Fruit fly (Drosophila melanogaster) whole organism, embryonic: ENCODE data around the gene DZIP1.

Source experiments
- Awh ChIP-seq: fragments of 200-800 bp; sonication (Bioruptor generic); IDR thresholded peaks from 2 replicates; pipeline ENCODE4, ENCODE4 v1.3.6; 2022; ENCODE audit warnings: missing biosample characterization, missing genetic modification characterization
- Blimp-1 ChIP-seq: fragments of 200-800 bp; sonication (Bioruptor generic); optimal IDR thresholded peaks from 3 replicates; lab custom pipeline; 2018; ENCODE audit warnings: missing biosample characterization, missing genetic modification characterization, mild to moderate bottlenecking, moderate library complexity, missing genetic modification reagents
- CG10147 ChIP-seq: fragments of 200-800 bp; sonication (Bioruptor generic); optimal IDR thresholded peaks from 2 replicates; lab custom pipeline; 2019; ENCODE audit warnings: missing biosample characterization, mild to moderate bottlenecking, missing genetic modification characterization, moderate library complexity
- CG10462 ChIP-seq: fragments of 200-800 bp; sonication (Bioruptor generic); optimal IDR thresholded peaks from 2 replicates; lab custom pipeline; 2016; ENCODE audit warnings: missing biosample characterization, missing genetic modification characterization
- CG10543 ChIP-seq: fragments of 200-800 bp; sonication (Bioruptor generic); optimal IDR thresholded peaks from 3 replicates; lab custom pipeline; 2017; ENCODE audit warnings: missing biosample characterization, mild to moderate bottlenecking, missing genetic modification characterization, moderate library complexity
- CG11093 ChIP-seq: fragments of 200-800 bp; sonication (Bioruptor generic); IDR thresholded peaks from 3 replicates; pipeline ENCODE4 v1.3.6; 2022; ENCODE audit warnings: missing biosample characterization, missing genetic modification characterization
- CG11504 ChIP-seq: fragments of 200-800 bp; sonication (Bioruptor generic); optimal IDR thresholded peaks from 3 replicates; lab custom pipeline; 2019; ENCODE audit warnings: missing biosample characterization, mild to moderate bottlenecking, missing genetic modification characterization, moderate library complexity
- CG11723 ChIP-seq: fragments of 200-800 bp; sonication (Bioruptor generic); optimal IDR thresholded peaks from 2 replicates; lab custom pipeline; 2017; ENCODE audit warnings: missing biosample characterization, mild to moderate bottlenecking, missing genetic modification characterization
- CG12236 ChIP-seq: fragments of 200-800 bp; sonication (Bioruptor generic); optimal IDR thresholded peaks from 2 replicates; lab custom pipeline; 2016; ENCODE audit warnings: missing biosample characterization, missing genetic modification characterization
- CG13624 ChIP-seq: fragments of 200-800 bp; sonication (Bioruptor generic); optimal IDR thresholded peaks from 2 replicates; lab custom pipeline; 2016; ENCODE audit warnings: missing biosample characterization, missing genetic modification characterization
- CG14014 ChIP-seq: fragments of 200-800 bp; sonication (Bioruptor generic); IDR thresholded peaks from 2 replicates; pipeline ENCODE4 v1.3.6; 2022; ENCODE audit warnings: missing biosample characterization, missing genetic modification characterization
- CG2889 ChIP-seq: fragments of 200-800 bp; sonication (Bioruptor generic); IDR thresholded peaks from 3 replicates; pipeline ENCODE4 v1.3.6; 2022; ENCODE audit warnings: missing biosample characterization, missing genetic modification characterization
- CG30403 ChIP-seq: fragments of 200-800 bp; sonication (Bioruptor generic); optimal IDR thresholded peaks from 3 replicates; lab custom pipeline; 2016; ENCODE audit warnings: missing biosample characterization, missing genetic modification characterization
- CG32767 ChIP-seq: fragments of 200-800 bp; sonication (Bioruptor generic); IDR thresholded peaks from 2 replicates; pipeline ENCODE4 v1.3.6; 2022; ENCODE audit warnings: missing biosample characterization, missing genetic modification characterization
- CG3407 ChIP-seq: fragments of 200-800 bp; sonication (Bioruptor generic); optimal IDR thresholded peaks from 2 replicates; lab custom pipeline; 2018; ENCODE audit warnings: missing biosample characterization, mild to moderate bottlenecking, missing genetic modification characterization
- CG4730 ChIP-seq: fragments of 200-800 bp; sonication (Bioruptor generic); IDR thresholded peaks from 2 replicates; pipeline ENCODE4 v1.3.6; 2022; ENCODE audit warnings: missing biosample characterization, missing genetic modification characterization
- CG6854 ChIP-seq: fragments of 200-800 bp; sonication (Bioruptor generic); optimal IDR thresholded peaks from 3 replicates; lab custom pipeline; 2017; ENCODE audit warnings: missing biosample characterization, mild to moderate bottlenecking, missing genetic modification characterization
- CG7928 ChIP-seq: fragments of 200-800 bp; sonication (Bioruptor generic); optimal IDR thresholded peaks from 2 replicates; lab custom pipeline; 2017; ENCODE audit warnings: missing biosample characterization, mild to moderate bottlenecking, missing genetic modification characterization
- CG8924 ChIP-seq: fragments of 200-800 bp; optimal IDR thresholded peaks from 3 replicates; lab custom pipeline; 2019; ENCODE audit warnings: missing biosample characterization, mild to moderate bottlenecking, missing genetic modification characterization, moderate library complexity
- CG9609 ChIP-seq: fragments of 200-800 bp; sonication (Bioruptor generic); optimal IDR thresholded peaks from 3 replicates; lab custom pipeline; 2016; ENCODE audit warnings: missing biosample characterization, missing genetic modification characterization
- CHES-1-like ChIP-seq: fragments of 200-800 bp; sonication (Bioruptor generic); optimal IDR thresholded peaks from 2 replicates; lab custom pipeline; 2016; ENCODE audit warnings: missing biosample characterization, missing genetic modification characterization
- Dip2 ChIP-seq: fragments of 200-800 bp; sonication (Bioruptor generic); IDR thresholded peaks from 2 replicates; pipeline ENCODE4 v1.3.6; 2022; ENCODE audit warnings: missing biosample characterization, missing genetic modification characterization
- Dip3 ChIP-seq: fragments of 200-800 bp; sonication (Bioruptor generic); optimal IDR thresholded peaks from 3 replicates; lab custom pipeline; 2016; ENCODE audit warnings: missing biosample characterization, missing genetic modification characterization
- HLH54F ChIP-seq: fragments of 200-800 bp; sonication (Bioruptor generic); optimal IDR thresholded peaks from 3 replicates; lab custom pipeline; 2016; ENCODE audit warnings: missing biosample characterization, missing genetic modification characterization
- HLHmδ ChIP-seq: fragments of 200-800 bp; sonication (Bioruptor generic); optimal IDR thresholded peaks from 2 replicates; lab custom pipeline; 2018; ENCODE audit warnings: missing biosample characterization, mild to moderate bottlenecking, missing genetic modification characterization, moderate library complexity
- Hr78 ChIP-seq, 2 experiments: fragments of 200-800 bp in 1 of 2; fragments of >200 bp in 1 of 2; sonication (Bioruptor generic) in 1 of 2; optimal IDR thresholded peaks; 2 replicates each; lab custom pipeline; 2017 to 2019; ENCODE audit warnings: missing biosample characterization in 2 of 2, missing genetic modification characterization in 2 of 2, mild to moderate bottlenecking in 1 of 2, moderate library complexity in 1 of 2
- PHDP ChIP-seq: fragments of 200-800 bp; sonication (Bioruptor generic); optimal IDR thresholded peaks from 3 replicates; lab custom pipeline; 2018; ENCODE audit warnings: missing biosample characterization, mild to moderate bottlenecking, missing genetic modification characterization, moderate library complexity
- Side ChIP-seq: fragments of 200-800 bp; sonication (Bioruptor generic); optimal IDR thresholded peaks from 2 replicates; lab custom pipeline; 2016; ENCODE audit warnings: missing biosample characterization, missing genetic modification characterization
- Xbp1 ChIP-seq: fragments of 200-800 bp; sonication (Bioruptor generic); optimal IDR thresholded peaks from 3 replicates; lab custom pipeline; 2016; ENCODE audit warnings: missing biosample characterization, mild to moderate bottlenecking, missing genetic modification characterization
- chinmo ChIP-seq: fragments of 200-800 bp; sonication (Bioruptor generic); IDR thresholded peaks from 4 replicates; pipeline ENCODE4 v1.3.6; 2022; ENCODE audit warnings: missing biosample characterization, missing genetic modification characterization; ENCODE audit not compliant: partially characterized antibody
- crol ChIP-seq: fragments of 200-800 bp; sonication (Bioruptor generic); IDR thresholded peaks from 2 replicates; pipeline ENCODE4 v1.3.6; 2022; ENCODE audit warnings: missing biosample characterization, missing genetic modification characterization
- dimm ChIP-seq: fragments of 200-800 bp; sonication (Bioruptor generic); IDR thresholded peaks from 2 replicates; pipeline ENCODE4 v1.3.6; 2022; ENCODE audit warnings: missing biosample characterization, missing genetic modification characterization
- dmrt11E ChIP-seq: fragments of 200-800 bp; sonication (Bioruptor generic); optimal IDR thresholded peaks from 3 replicates; lab custom pipeline; 2018; ENCODE audit warnings: missing biosample characterization, mild to moderate bottlenecking, missing genetic modification characterization, moderate library complexity
- esg ChIP-seq: fragments of 200-800 bp; sonication (Bioruptor generic); conservative IDR thresholded peaks from 2 replicates; pipeline ENCODE4 v1.3.6; 2022; ENCODE audit warnings: missing biosample characterization, missing genetic modification characterization
- ewg ChIP-seq: fragments of 200-800 bp; sonication (Bioruptor generic); optimal IDR thresholded peaks from 3 replicates; lab custom pipeline; 2017; ENCODE audit warnings: mild to moderate bottlenecking, missing biosample characterization, missing genetic modification reagents, missing genetic modification characterization
- fd3F ChIP-seq: fragments of 200-800 bp; sonication (Bioruptor generic); optimal IDR thresholded peaks from 2 replicates; lab custom pipeline; 2018; ENCODE audit warnings: missing biosample characterization, mild to moderate bottlenecking, missing genetic modification characterization, moderate library complexity
- fd96Cb ChIP-seq: fragments of 200-800 bp; sonication (Bioruptor generic); optimal IDR thresholded peaks from 2 replicates; lab custom pipeline; 2018; ENCODE audit warnings: missing biosample characterization, mild to moderate bottlenecking, missing genetic modification characterization, moderate library complexity
- gcm2 ChIP-seq: fragments of 200-800 bp; sonication (Bioruptor generic); optimal IDR thresholded peaks from 2 replicates; lab custom pipeline; 2016; ENCODE audit warnings: missing biosample characterization, missing genetic modification characterization
- hth ChIP-seq: fragments of >200 bp; optimal IDR thresholded peaks from 2 replicates; lab custom pipeline; 2017; ENCODE audit warnings: inconsistent platforms
- kay ChIP-seq: fragments of 200-800 bp; sonication (Bioruptor generic); optimal IDR thresholded peaks from 2 replicates; lab custom pipeline; 2016; ENCODE audit warnings: missing biosample characterization, missing genetic modification characterization
- klu ChIP-seq: fragments of 200-800 bp; sonication (Bioruptor generic); IDR thresholded peaks from 2 replicates; pipeline ENCODE4 v1.3.6; 2022; ENCODE audit warnings: missing biosample characterization, missing genetic modification characterization
- lov ChIP-seq, 2 experiments: fragments of 200-800 bp in 1 of 2; fragments of >200 bp in 1 of 2; sonication (Bioruptor generic) in 1 of 2; IDR thresholded peaks in 1 of 2; optimal IDR thresholded peaks in 1 of 2; 2 replicates in 1 of 2; 3 replicates in 1 of 2; pipeline versions ENCODE4 v1.3.6 to Lab custom; 2017 to 2022; ENCODE audit warnings: missing biosample characterization in 1 of 2, missing genetic modification characterization in 1 of 2
- mirr ChIP-seq: fragments of 200-800 bp; sonication (Bioruptor generic); optimal IDR thresholded peaks from 3 replicates; lab custom pipeline; 2018; ENCODE audit warnings: missing biosample characterization, mild to moderate bottlenecking, missing genetic modification characterization
- oc ChIP-seq: fragments of 200-800 bp; sonication (Bioruptor generic); optimal IDR thresholded peaks from 2 replicates; lab custom pipeline; 2018; ENCODE audit warnings: missing biosample characterization, mild to moderate bottlenecking, missing genetic modification characterization, moderate library complexity
- odd ChIP-seq: fragments of 200-800 bp; sonication (Bioruptor generic); optimal IDR thresholded peaks from 2 replicates; lab custom pipeline; 2017; ENCODE audit warnings: missing biosample characterization, mild to moderate bottlenecking, missing genetic modification characterization
- pan ChIP-seq, 4 experiments: fragments of >200 bp in 3 of 4; fragments of 200-800 bp in 1 of 4; sonication (Bioruptor generic) in 1 of 4; optimal IDR thresholded peaks in 3 of 4; IDR thresholded peaks in 1 of 4; 2 replicates each; pipeline versions ENCODE4 v1.3.6 to Lab custom; 2017 to 2022; ENCODE audit warnings: missing biosample characterization in 2 of 4, missing genetic modification characterization in 2 of 4, mixed read lengths in 1 of 4
- psq ChIP-seq: fragments of 200-800 bp; sonication (Bioruptor generic); optimal IDR thresholded peaks from 2 replicates; lab custom pipeline; 2017; ENCODE audit warnings: missing biosample characterization, missing genetic modification characterization
- ro ChIP-seq: fragments of 200-800 bp; sonication (Bioruptor generic); IDR thresholded peaks from 2 replicates; pipeline ENCODE4 v1.3.6; 2022; ENCODE audit warnings: missing biosample characterization, missing genetic modification characterization
- sob ChIP-seq: fragments of 200-800 bp; sonication (Bioruptor generic); IDR thresholded peaks from 2 replicates; pipeline ENCODE4 v1.3.6; 2022; ENCODE audit warnings: missing biosample characterization, missing genetic modification characterization
- z ChIP-seq: fragments of 200-800 bp; sonication (Bioruptor generic); IDR thresholded peaks from 3 replicates; pipeline ENCODE4 v1.3.6; 2022; ENCODE audit warnings: missing biosample characterization, missing genetic modification characterization
- zfh1 ChIP-seq: fragments of 200-800 bp; sonication (Bioruptor generic); IDR thresholded peaks from 3 replicates; pipeline ENCODE4 v1.3.6; 2022; ENCODE audit warnings: missing biosample characterization, missing genetic modification characterization

The DZIP1 gene

dm6 chr3R:24467237-24467636 lies 47.8 kb upstream of the DZIP1 start (continued):
- TF ChIP-seq dimm (GFP tag; lab: Robert Waterston, UW) (no peak), CG11504 (tag; lab: Kevin White, UChicago) (peak; percentile 57), CG13624 (no peak), lov (optimal IDR thresholded peaks at IDR 0.05; lab: Kevin White, UChicago) (no peak), lov (GFP tag; IDR thresholded peaks at IDR 0.05; lab: Robert Waterston, UW) (no peak), CG10543 (GFP tag; lab: Kevin White, UChicago) (no peak), CG3407 (no peak), kay (GFP tag; lab: Kevin White, UChicago) (no peak), chinmo (GFP tag; lab: Robert Waterston, UW) (no peak), zfh1 (no peak), dmrt11E (no peak), Awh (no peak), odd (no peak), klu (GFP tag; lab: Robert Waterston, UW) (no peak), CHES-1-like (GFP tag; lab: Kevin White, UChicago) (no peak), CG32767 (GFP tag; lab: Robert Waterston, UW) (no peak), CG7928 (no peak), mirr (GFP tag; lab: Kevin White, UChicago) (no peak), CG30403 (GFP tag; lab: Kevin White, UChicago) (peak; percentile 15), oc (tag; lab: Kevin White, UChicago) (no peak), Hr78 (GFP tag; optimal IDR thresholded peaks at IDR 0.05; lab: Kevin White, UChicago) (no peak), crol (GFP tag; lab: Robert Waterston, UW) (no peak), esg (GFP tag; lab: Robert Waterston, UW) (no peak), CG4730 (GFP tag; lab: Robert Waterston, UW) (no peak), psq (no peak), Dip2 (GFP tag; lab: Robert Waterston, UW) (no peak), HLHmδ (GFP tag; lab: Kevin White, UChicago) (no peak), CG10462 (GFP tag; lab: Kevin White, UChicago) (no peak), CG8924 (tag; lab: Kevin White, UChicago) (peak; percentile 14), Xbp1 (GFP tag; lab: Kevin White, UChicago) (peak; percentile 2), fd96Cb (tag; lab: Kevin White, UChicago) (peak; percentile 17), pan (optimal IDR thresholded peaks at IDR 0.05; lab: Kevin White, UChicago) (no peak), pan (GFP tag; optimal IDR thresholded peaks at IDR 0.05 in 1 of 2, IDR thresholded peaks at IDR 0.05 in 1 of 2) (peak in 1 of 2 experiments; percentile 15), sob (GFP tag; lab: Robert Waterston, UW) (peak; percentile 34; the same call in 1 of the 2 replicates), CG2889 (GFP tag; lab: Robert Waterston, UW) (no peak), fd3F (no peak), PHDP (peak; percentile 40), CG10147 (peak; percentile 40), CG14014 (GFP tag; lab: Robert Waterston, UW) (peak; percentile 30; the same call in 1 of the 2 replicates), hth (lab: Kevin White, UChicago) (no peak), CG11093 (GFP tag; lab: Robert Waterston, UW) (no peak), HLH54F (GFP tag; lab: Kevin White, UChicago) (no peak), ro (GFP tag; lab: Robert Waterston, UW) (no peak), Dip3 (GFP tag; lab: Kevin White, UChicago) (no peak), CG6854 (no peak), Side (GFP tag; lab: Kevin White, UChicago) (no peak), CG11723 (GFP tag; lab: Kevin White, UChicago) (no peak), ewg (peak; percentile 14), Blimp-1 (no peak), gcm2 (GFP tag; lab: Kevin White, UChicago) (no peak), z (GFP tag; lab: Robert Waterston, UW) (no peak), CG9609 (no peak), CG12236 (GFP tag; lab: Kevin White, UChicago) (no peak)
